Worm (Caenorhabditis elegans): ENCODE results near the gene clec-156.

DNA sequence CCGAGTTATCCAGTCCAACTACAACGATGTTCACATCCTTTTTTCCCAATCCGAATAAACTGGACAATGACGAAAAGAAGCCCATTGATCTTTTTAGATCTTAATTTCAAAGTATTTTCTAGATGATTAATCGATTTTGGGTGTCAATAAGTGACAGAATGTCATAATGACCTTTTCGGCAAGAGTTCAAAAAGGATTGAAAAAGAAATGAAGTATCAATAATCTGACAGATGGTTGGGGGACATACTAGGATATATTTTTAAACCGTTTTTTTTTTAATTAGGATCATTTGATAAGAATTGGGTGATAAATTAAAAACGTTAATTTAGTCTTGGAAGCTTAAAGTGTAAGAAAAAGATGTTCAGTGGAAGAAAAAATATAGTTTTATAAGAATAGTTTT lies 27.3 kb downstream of the clec-156 start, which contains the start of gene arl-6:
- TF ChIP-seq dao-5 (tag; optimal IDR thresholded peaks at IDR 0.05) (no peak), him-1 (tag; optimal IDR thresholded peaks at IDR 0.05) (no peak), W03F9.2 (tag; optimal IDR thresholded peaks at IDR 0.05) (no peak)
